Fruit fly (Drosophila melanogaster) whole organism, prepupa: ENCODE measurements around the gene Secp43.
A peak's percentile ranks its signal among the peaks of the same experiment; 100 is the strongest.

ENCODE experiments used
- CG10669 ChIP-seq: fragments of 200-800 bp; sonication (Bioruptor generic); optimal IDR thresholded peaks from 3 replicates; lab custom pipeline; 2018; ENCODE audit warnings: missing biosample characterization, mild to moderate bottlenecking, missing genetic modification characterization, moderate library complexity
- CG11294 ChIP-seq: fragments of 200-800 bp; sonication (Bioruptor generic); IDR thresholded peaks from 2 replicates; pipeline ENCODE4 v1.3.6; 2022; ENCODE audit warnings: missing biosample characterization, missing genetic modification characterization
- CG11762 ChIP-seq: fragments of 200-800 bp; sonication (Bioruptor generic); optimal IDR thresholded peaks from 3 replicates; lab custom pipeline; 2016; ENCODE audit warnings: missing biosample characterization, missing genetic modification characterization; ENCODE audit not compliant: insufficient read depth
- CG11902 ChIP-seq: fragments of 200-800 bp; sonication (Bioruptor generic); optimal IDR thresholded peaks from 3 replicates; lab custom pipeline; 2016; ENCODE audit warnings: missing biosample characterization, missing genetic modification characterization
- CG1621 ChIP-seq: fragments of 200-800 bp; sonication (Bioruptor generic); optimal IDR thresholded peaks from 3 replicates; lab custom pipeline; 2018; ENCODE audit warnings: missing biosample characterization, mild to moderate bottlenecking, missing genetic modification characterization
- CG16779 ChIP-seq: fragments of 200-800 bp; sonication (Bioruptor generic); optimal IDR thresholded peaks from 3 replicates; lab custom pipeline; 2017; ENCODE audit warnings: missing biosample characterization, mild to moderate bottlenecking, missing genetic modification characterization
- CG3032 ChIP-seq: fragments of 200-800 bp; optimal IDR thresholded peaks from 2 replicates; lab custom pipeline; 2019; ENCODE audit warnings: missing biosample characterization, mild to moderate bottlenecking, missing genetic modification characterization, moderate library complexity
- CG31627 ChIP-seq: fragments of 200-800 bp; sonication (Bioruptor generic); optimal IDR thresholded peaks from 3 replicates; lab custom pipeline; 2016; ENCODE audit warnings: missing biosample characterization, missing genetic modification characterization
- CG34406 ChIP-seq: fragments of 200-800 bp; sonication (Bioruptor generic); optimal IDR thresholded peaks from 3 replicates; lab custom pipeline; 2016; ENCODE audit warnings: missing biosample characterization, missing genetic modification characterization
- CG3919 ChIP-seq: fragments of 200-800 bp; sonication (Bioruptor generic); optimal IDR thresholded peaks from 3 replicates; lab custom pipeline; 2016; ENCODE audit warnings: missing biosample characterization, missing genetic modification characterization
- CG4318 ChIP-seq: fragments of 200-800 bp; sonication (Bioruptor generic); optimal IDR thresholded peaks from 3 replicates; lab custom pipeline; 2017; ENCODE audit warnings: missing biosample characterization, mild to moderate bottlenecking, missing genetic modification characterization
- CG6163 ChIP-seq: fragments of 200-800 bp; sonication (Bioruptor generic); IDR thresholded peaks from 3 replicates; pipeline ENCODE4 v1.3.6; 2022; ENCODE audit warnings: missing biosample characterization, missing genetic modification characterization
- CG6276 ChIP-seq: fragments of 200-800 bp; sonication (Bioruptor generic); optimal IDR thresholded peaks from 2 replicates; lab custom pipeline; 2017; ENCODE audit warnings: missing biosample characterization, mild to moderate bottlenecking, missing genetic modification characterization
- CG6808 ChIP-seq: fragments of 200-800 bp; sonication (Bioruptor generic); optimal IDR thresholded peaks from 3 replicates; lab custom pipeline; 2017; ENCODE audit warnings: missing biosample characterization, missing genetic modification characterization, mild to moderate bottlenecking, moderate library complexity, missing genetic modification reagents
- CG6854 ChIP-seq: fragments of 200-800 bp; sonication (Bioruptor generic); optimal IDR thresholded peaks from 2 replicates; lab custom pipeline; 2017; ENCODE audit warnings: missing biosample characterization, mild to moderate bottlenecking, missing genetic modification characterization
- CG7368 ChIP-seq: fragments of 200-800 bp; sonication (Bioruptor generic); optimal IDR thresholded peaks from 3 replicates; lab custom pipeline; 2016; ENCODE audit warnings: missing biosample characterization, missing genetic modification characterization
- CG8119 ChIP-seq: fragments of 200-800 bp; sonication (Bioruptor generic); IDR thresholded peaks from 3 replicates; pipeline ENCODE4 v1.3.6; 2022; ENCODE audit warnings: missing biosample characterization, missing genetic modification characterization
- CG8319 ChIP-seq: fragments of 200-800 bp; sonication (Bioruptor generic); optimal IDR thresholded peaks from 3 replicates; lab custom pipeline; 2016; ENCODE audit warnings: missing biosample characterization, missing genetic modification characterization
- CG8632 ChIP-seq: fragments of 200-800 bp; sonication (Bioruptor generic); optimal IDR thresholded peaks from 3 replicates; lab custom pipeline; 2016; ENCODE audit warnings: missing biosample characterization, missing genetic modification characterization
- CG9139 ChIP-seq: fragments of 200-800 bp; sonication (Bioruptor generic); optimal IDR thresholded peaks from 3 replicates; lab custom pipeline; 2017; ENCODE audit warnings: missing biosample characterization, mild to moderate bottlenecking, missing genetic modification characterization
- Eip75B ChIP-seq: fragments of 200-800 bp; sonication (Bioruptor generic); optimal IDR thresholded peaks from 3 replicates; lab custom pipeline; 2016; ENCODE audit warnings: missing biosample characterization, missing genetic modification characterization
- Eip78C ChIP-seq: fragments of 200-800 bp; sonication (Bioruptor generic); peaks from one replicate; lab custom pipeline; 2016; ENCODE audit warnings: missing biosample characterization, missing genetic modification characterization
- Eip93F ChIP-seq: fragments of 200-800 bp; sonication (Bioruptor generic); optimal IDR thresholded peaks from 2 replicates; lab custom pipeline; 2016; ENCODE audit warnings: missing biosample characterization, mild to moderate bottlenecking, missing genetic modification characterization
- Ets21C ChIP-seq: fragments of 200-800 bp; sonication (Bioruptor generic); optimal IDR thresholded peaks from 3 replicates; lab custom pipeline; 2016; ENCODE audit warnings: missing biosample characterization, missing genetic modification characterization
- Ets96B ChIP-seq: fragments of 200-800 bp; optimal IDR thresholded peaks from 2 replicates; lab custom pipeline; 2019; ENCODE audit warnings: missing biosample characterization, mild to moderate bottlenecking, missing genetic modification characterization, moderate library complexity
- Gug ChIP-seq: fragments of 200-800 bp; sonication (Bioruptor generic); IDR thresholded peaks from 2 replicates; pipeline ENCODE4 v1.3.6; 2022; ENCODE audit warnings: missing biosample characterization, missing genetic modification characterization
- Hr38 ChIP-seq: sonication (Bioruptor generic); optimal IDR thresholded peaks from 2 replicates; lab custom pipeline; 2016; ENCODE audit warnings: missing biosample characterization, missing genetic modification characterization
- Hr39 ChIP-seq: fragments of 200-800 bp; sonication (Bioruptor generic); optimal IDR thresholded peaks from 2 replicates; lab custom pipeline; 2016; ENCODE audit warnings: missing biosample characterization, missing genetic modification characterization
- Lpt ChIP-seq: fragments of 200-800 bp; sonication (Bioruptor generic); optimal IDR thresholded peaks from 3 replicates; lab custom pipeline; 2016; ENCODE audit warnings: missing biosample characterization, missing genetic modification characterization
- Met ChIP-seq: fragments of 200-800 bp; sonication (Bioruptor generic); optimal IDR thresholded peaks from 3 replicates; lab custom pipeline; 2016; ENCODE audit warnings: missing biosample characterization, missing genetic modification characterization
- OdsH ChIP-seq: fragments of 200-800 bp; sonication (Bioruptor generic); optimal IDR thresholded peaks from 3 replicates; lab custom pipeline; 2016; ENCODE audit warnings: missing biosample characterization, missing genetic modification characterization
- Sox102F ChIP-seq: fragments of 200-800 bp; sonication (Bioruptor generic); optimal IDR thresholded peaks from 2 replicates; lab custom pipeline; 2016; ENCODE audit warnings: missing biosample characterization, mild to moderate bottlenecking, missing genetic modification characterization
- Sox14 ChIP-seq: fragments of 200-800 bp; sonication (Bioruptor generic); optimal IDR thresholded peaks from 3 replicates; lab custom pipeline; 2016; ENCODE audit warnings: missing biosample characterization, missing genetic modification characterization
- Sox15 ChIP-seq: fragments of 200-800 bp; sonication (Bioruptor generic); optimal IDR thresholded peaks from 3 replicates; lab custom pipeline; 2016; ENCODE audit warnings: missing biosample characterization, missing genetic modification characterization
- achi ChIP-seq: fragments of 200-800 bp; sonication (Bioruptor generic); optimal IDR thresholded peaks from 3 replicates; lab custom pipeline; 2016; ENCODE audit warnings: missing biosample characterization, missing genetic modification characterization
- acj6 ChIP-seq: fragments of 200-800 bp; sonication (Bioruptor generic); optimal IDR thresholded peaks from 3 replicates; lab custom pipeline; 2016; ENCODE audit warnings: missing biosample characterization, missing genetic modification characterization
- cyc ChIP-seq: fragments of 200-800 bp; sonication (Bioruptor generic); optimal IDR thresholded peaks from 3 replicates; lab custom pipeline; 2016; ENCODE audit warnings: missing biosample characterization, missing genetic modification characterization
- dac ChIP-seq: fragments of 200-800 bp; sonication (Bioruptor generic); optimal IDR thresholded peaks from 2 replicates; lab custom pipeline; 2017; ENCODE audit warnings: missing biosample characterization, mild to moderate bottlenecking, missing genetic modification characterization
- eg ChIP-seq: fragments of 200-800 bp; sonication (Bioruptor generic); IDR thresholded peaks from 3 replicates; pipeline ENCODE4 v1.3.6; 2022; ENCODE audit warnings: missing biosample characterization, missing genetic modification characterization
- esn ChIP-seq: fragments of 200-800 bp; sonication (Bioruptor generic); optimal IDR thresholded peaks from 2 replicates; lab custom pipeline; 2016; ENCODE audit warnings: missing biosample characterization, mild to moderate bottlenecking, missing genetic modification characterization, moderate library complexity
- fd85E ChIP-seq: fragments of 200-800 bp; sonication (Bioruptor generic); optimal IDR thresholded peaks from 3 replicates; lab custom pipeline; 2016; ENCODE audit warnings: missing biosample characterization, missing genetic modification characterization
- fkh ChIP-seq: fragments of 200-800 bp; sonication (Bioruptor generic); optimal IDR thresholded peaks from 3 replicates; lab custom pipeline; 2017; ENCODE audit warnings: missing biosample characterization, mild to moderate bottlenecking, missing genetic modification characterization, moderate library complexity
- lz ChIP-seq: fragments of 200-800 bp; sonication (Bioruptor generic); optimal IDR thresholded peaks from 3 replicates; lab custom pipeline; 2016; ENCODE audit warnings: missing biosample characterization, missing genetic modification characterization
- net ChIP-seq: fragments of 200-800 bp; sonication (Bioruptor generic); optimal IDR thresholded peaks from 3 replicates; lab custom pipeline; 2016; ENCODE audit warnings: missing biosample characterization, missing genetic modification characterization
- pdm3 ChIP-seq: fragments of 200-800 bp; sonication (Bioruptor generic); optimal IDR thresholded peaks from 3 replicates; lab custom pipeline; 2016; ENCODE audit warnings: missing biosample characterization, missing genetic modification characterization
- salr ChIP-seq, 2 experiments: fragments of 200-800 bp; sonication (Bioruptor generic); optimal IDR thresholded peaks; 3 replicates each; lab custom pipeline; 2016 to 2018; ENCODE audit warnings: missing biosample characterization in 2 of 2, missing genetic modification characterization in 2 of 2, mild to moderate bottlenecking in 1 of 2
- ss ChIP-seq, 2 experiments: fragments of 200-800 bp; sonication (Bioruptor generic); optimal IDR thresholded peaks; 2 replicates in 1 of 2; 3 replicates in 1 of 2; lab custom pipeline; 2017 to 2018; ENCODE audit warnings: mild to moderate bottlenecking in 2 of 2, missing biosample characterization in 2 of 2, missing genetic modification characterization in 2 of 2, moderate library complexity in 1 of 2
- svp ChIP-seq: fragments of 200-800 bp; sonication (Bioruptor generic); peaks from one replicate; lab custom pipeline; 2016; ENCODE audit warnings: missing biosample characterization, missing genetic modification characterization
- topi ChIP-seq: fragments of 200-800 bp; sonication (Bioruptor generic); optimal IDR thresholded peaks from 3 replicates; lab custom pipeline; 2016; ENCODE audit warnings: missing biosample characterization, missing genetic modification characterization
- vri ChIP-seq: fragments of 200-800 bp; sonication (Bioruptor generic); optimal IDR thresholded peaks from 3 replicates; lab custom pipeline; 2016; ENCODE audit warnings: missing biosample characterization, mild to moderate bottlenecking, missing genetic modification characterization

Gene Secp43

DNA sequence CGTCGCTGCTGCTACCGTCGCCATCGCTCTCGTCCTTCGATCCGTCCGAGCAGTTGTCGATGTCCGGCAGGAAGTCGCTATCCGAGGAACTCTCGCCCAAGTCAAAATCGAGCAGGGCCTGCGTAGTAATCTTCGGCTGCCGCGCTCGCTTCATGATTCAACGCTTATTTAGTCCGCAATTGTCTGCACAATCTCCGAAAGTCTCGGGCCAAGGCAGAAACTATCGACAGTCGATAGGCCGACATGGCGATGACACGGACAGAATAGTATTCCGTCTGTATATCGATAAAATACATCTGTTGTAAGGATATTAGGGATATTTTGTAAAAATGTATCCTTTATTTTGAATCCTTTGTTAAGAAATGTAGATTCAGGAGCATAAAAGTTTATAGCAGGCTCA, 1.5 kb downstream of the Secp43 start, which contains the start of gene CG15439:
CG15439 (minus strand) TSS at position 241 of the 400 bp plus-strand sequence.
- TF ChIP-seq CG1621 (tag; lab: Kevin White, UChicago) (peak; percentile 21), CG7368 (no peak)

DNA sequence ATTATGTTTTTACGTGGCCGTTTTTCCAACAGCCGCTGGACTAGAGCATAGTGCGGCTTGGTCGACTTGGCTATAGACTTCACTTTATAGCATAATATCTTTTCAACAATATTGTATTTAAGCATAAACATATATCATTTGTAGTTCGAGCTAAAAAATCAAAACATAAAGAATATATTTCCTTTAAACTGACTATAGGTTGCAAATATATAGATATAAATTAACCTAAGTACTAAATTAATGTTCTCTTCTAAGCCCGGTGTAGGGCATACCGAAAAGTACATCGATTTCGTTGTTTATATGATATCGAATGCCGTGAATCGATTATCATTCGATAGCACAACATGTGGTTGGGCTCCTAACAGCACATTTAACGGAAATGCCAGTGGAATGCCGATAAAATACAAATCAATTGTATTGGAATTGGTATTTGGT, 5.7 kb downstream of the Secp43 start, which contains the start of gene MFS18:
MFS18 (minus strand) TSS at position 54 of the 435 bp plus-strand sequence.
- peak; percentile 97 for TF ChIP-seq achi (GFP tag; lab: Kevin White, UChicago)
- TF ChIP-seq net (GFP tag; lab: Kevin White, UChicago): peak; percentile 97
- TF ChIP-seq svp: peak; percentile 98
- TF ChIP-seq CG11902: peak; percentile 95
- TF ChIP-seq Sox14 (GFP tag; lab: Kevin White, UChicago): peak; percentile 92
- peak; percentile 20 for TF ChIP-seq Hr38
- TF ChIP-seq CG34406 (GFP tag; lab: Kevin White, UChicago): peak; percentile 98
- peak; percentile 89 for TF ChIP-seq Ets96B (tag; lab: Kevin White, UChicago)
- peak; percentile 96 for TF ChIP-seq CG6854 (GFP tag; lab: Kevin White, UChicago)
- TF ChIP-seq CG6808 (GFP tag; lab: Kevin White, UChicago): peak; percentile 95
- TF ChIP-seq CG11294 (GFP tag; lab: Robert Waterston, UW): peak; percentile 99
- TF ChIP-seq CG3032: peak; percentile 98
- TF ChIP-seq CG1621 (tag; lab: Kevin White, UChicago): peak; percentile 85
- peak; percentile 99 for TF ChIP-seq eg (GFP tag; lab: Robert Waterston, UW)
- peak; percentile 94 for TF ChIP-seq lz
- TF ChIP-seq salr (GFP tag; optimal IDR thresholded peaks at IDR 0.05; lab: Kevin White, UChicago): peak; percentile 81 to 96
- TF ChIP-seq Sox102F (GFP tag; lab: Kevin White, UChicago): peak; percentile 94
- peak; percentile 98 for TF ChIP-seq CG8632 (GFP tag; lab: Kevin White, UChicago)
- peak; percentile 98 for TF ChIP-seq CG6163 (GFP tag; lab: Robert Waterston, UW)
- peak; percentile 95 for TF ChIP-seq topi (GFP tag; lab: Kevin White, UChicago)
- peak; percentile 81 for TF ChIP-seq dac (GFP tag; lab: Kevin White, UChicago)
- peak; percentile 84 for TF ChIP-seq Ets21C (GFP tag; lab: Kevin White, UChicago)
- TF ChIP-seq CG6276 (GFP tag; lab: Kevin White, UChicago): peak; percentile 98
- peak; percentile 97 for TF ChIP-seq OdsH
- TF ChIP-seq acj6 (GFP tag; lab: Kevin White, UChicago): peak; percentile 97
- TF ChIP-seq CG9139 (GFP tag; lab: Kevin White, UChicago): no peak
- TF ChIP-seq esn (GFP tag; lab: Kevin White, UChicago): peak; percentile 98
- TF ChIP-seq pdm3 (GFP tag; lab: Kevin White, UChicago): peak; percentile 96
- TF ChIP-seq CG3919: peak; percentile 97
- peak; percentile 95 for TF ChIP-seq Met (GFP tag; lab: Kevin White, UChicago)
- no peak for TF ChIP-seq vri
- TF ChIP-seq CG31627 (GFP tag; lab: Kevin White, UChicago): peak; percentile 91
- peak; percentile 99 for TF ChIP-seq Eip78C
- TF ChIP-seq CG7368: peak; percentile 99
- TF ChIP-seq CG8119 (GFP tag; lab: Robert Waterston, UW): peak; percentile 99
- TF ChIP-seq Gug (GFP tag; lab: Robert Waterston, UW): peak; percentile 99
- peak; percentile 98 for TF ChIP-seq CG8319
- no peak for TF ChIP-seq CG4318 (GFP tag; lab: Kevin White, UChicago)
- TF ChIP-seq Sox15: peak; percentile 93
- peak; percentile 93 for TF ChIP-seq Lpt (GFP tag; lab: Kevin White, UChicago)
- peak; percentile 99 for TF ChIP-seq CG10669 (GFP tag; lab: Kevin White, UChicago)
- peak; percentile 92 for TF ChIP-seq Eip75B
- peak; percentile 97 for TF ChIP-seq fd85E (GFP tag; lab: Kevin White, UChicago)
- peak; percentile 93 for TF ChIP-seq cyc
- TF ChIP-seq ss (GFP tag; optimal IDR thresholded peaks at IDR 0.05; lab: Kevin White, UChicago): peak in 1 of 2 experiments; percentile 90
- no peak for TF ChIP-seq Eip93F
- TF ChIP-seq CG11762 (GFP tag; lab: Kevin White, UChicago): peak; percentile 99
- TF ChIP-seq CG16779 (tag; lab: Kevin White, UChicago): no peak
- peak; percentile 76 for TF ChIP-seq fkh
- peak; percentile 88 for TF ChIP-seq Hr39 (GFP tag; lab: Kevin White, UChicago)
